Fruit fly (Drosophila melanogaster) whole organism, adult: ENCODE results near the gene CG13252.

Experiments used
- CG11617 ChIP-seq: fragments of 200-800 bp; sonication (Bioruptor generic); optimal IDR thresholded peaks from 2 replicates; lab custom pipeline; 2017; ENCODE audit warnings: mild to moderate bottlenecking, missing biosample characterization, missing genetic modification reagents, missing genetic modification characterization
- CG12768 ChIP-seq: fragments of 200-800 bp; sonication (Bioruptor generic); optimal IDR thresholded peaks from 2 replicates; lab custom pipeline; 2017; ENCODE audit warnings: missing biosample characterization, missing genetic modification characterization, mild to moderate bottlenecking, moderate library complexity, missing genetic modification reagents
- CG14711 ChIP-seq: fragments of 200-800 bp; sonication (Bioruptor generic); optimal IDR thresholded peaks from 2 replicates; lab custom pipeline; 2018; ENCODE audit warnings: missing biosample characterization, mild to moderate bottlenecking, missing genetic modification characterization, moderate library complexity
- CG1620 ChIP-seq: fragments of 200-800 bp; sonication (Bioruptor generic); optimal IDR thresholded peaks from 2 replicates; lab custom pipeline; 2016; ENCODE audit warnings: missing biosample characterization, missing genetic modification characterization
- CG33017 ChIP-seq: fragments of 200-800 bp; sonication (Bioruptor generic); optimal IDR thresholded peaks from 2 replicates; lab custom pipeline; 2018; ENCODE audit warnings: missing biosample characterization, mild to moderate bottlenecking, missing genetic modification characterization, moderate library complexity
- CG5204 ChIP-seq: fragments of 200-800 bp; sonication (Bioruptor generic); optimal IDR thresholded peaks from 2 replicates; lab custom pipeline; 2016; ENCODE audit warnings: missing biosample characterization, missing genetic modification characterization
- CG7045 ChIP-seq: fragments of 200-800 bp; sonication (Bioruptor generic); optimal IDR thresholded peaks from 2 replicates; lab custom pipeline; 2017; ENCODE audit warnings: missing biosample characterization, mild to moderate bottlenecking, missing genetic modification characterization
- CG7101 ChIP-seq: fragments of 200-800 bp; sonication (Bioruptor generic); optimal IDR thresholded peaks from 2 replicates; lab custom pipeline; 2018; ENCODE audit warnings: missing biosample characterization, mild to moderate bottlenecking, missing genetic modification characterization, moderate library complexity
- Clk ChIP-seq: fragments of 200-800 bp; sonication (Bioruptor generic); optimal IDR thresholded peaks from 2 replicates; lab custom pipeline; 2017; ENCODE audit warnings: missing biosample characterization, missing genetic modification characterization
- Crg-1 ChIP-seq: fragments of 200-800 bp; sonication (Bioruptor generic); optimal IDR thresholded peaks from 2 replicates; lab custom pipeline; 2016; ENCODE audit warnings: missing biosample characterization, missing genetic modification characterization
- Hr96 ChIP-seq: fragments of 200-800 bp; sonication (Bioruptor generic); optimal IDR thresholded peaks from 2 replicates; lab custom pipeline; 2016; ENCODE audit warnings: missing biosample characterization, missing genetic modification characterization
- Mnt ChIP-seq: fragments of 200-800 bp; sonication (Bioruptor generic); optimal IDR thresholded peaks from 2 replicates; lab custom pipeline; 2016; ENCODE audit warnings: missing biosample characterization, mild to moderate bottlenecking, missing genetic modification characterization
- bab1 ChIP-seq: fragments of 200-800 bp; sonication (Bioruptor generic); optimal IDR thresholded peaks from 3 replicates; lab custom pipeline; 2019; ENCODE audit warnings: missing biosample characterization, mild to moderate bottlenecking, missing genetic modification characterization, moderate library complexity
- cic ChIP-seq: fragments of 200-800 bp; sonication (Bioruptor generic); optimal IDR thresholded peaks from 2 replicates; lab custom pipeline; 2017; ENCODE audit warnings: missing biosample characterization, mild to moderate bottlenecking, missing genetic modification characterization, moderate library complexity
- cnc ChIP-seq, 2 experiments: fragments of >200 bp; optimal IDR thresholded peaks; 2 replicates each; lab custom pipeline; 2017
- kay ChIP-seq: fragments of 200-800 bp; sonication (Bioruptor generic); peaks from one replicate; lab custom pipeline; 2016; ENCODE audit warnings: missing biosample characterization, missing genetic modification characterization, borderline replicate concordance
- ovo ChIP-seq: fragments of 200-800 bp; sonication (Bioruptor generic); optimal IDR thresholded peaks from 2 replicates; lab custom pipeline; 2016; ENCODE audit warnings: missing biosample characterization, missing genetic modification characterization
- pad ChIP-seq: fragments of 200-800 bp; sonication (Bioruptor generic); optimal IDR thresholded peaks from 3 replicates; lab custom pipeline; 2017; ENCODE audit warnings: missing biosample characterization, missing genetic modification characterization, mild to moderate bottlenecking, moderate library complexity, missing genetic modification reagents
- tj ChIP-seq: fragments of 200-800 bp; sonication (Bioruptor generic); optimal IDR thresholded peaks from 3 replicates; lab custom pipeline; 2017; ENCODE audit warnings: missing biosample characterization, mild to moderate bottlenecking, missing genetic modification characterization, moderate library complexity
- toe ChIP-seq: fragments of 200-800 bp; sonication (Bioruptor generic); optimal IDR thresholded peaks from 2 replicates; lab custom pipeline; 2016; ENCODE audit warnings: missing biosample characterization, missing genetic modification characterization

The CG13252 gene

DNA sequence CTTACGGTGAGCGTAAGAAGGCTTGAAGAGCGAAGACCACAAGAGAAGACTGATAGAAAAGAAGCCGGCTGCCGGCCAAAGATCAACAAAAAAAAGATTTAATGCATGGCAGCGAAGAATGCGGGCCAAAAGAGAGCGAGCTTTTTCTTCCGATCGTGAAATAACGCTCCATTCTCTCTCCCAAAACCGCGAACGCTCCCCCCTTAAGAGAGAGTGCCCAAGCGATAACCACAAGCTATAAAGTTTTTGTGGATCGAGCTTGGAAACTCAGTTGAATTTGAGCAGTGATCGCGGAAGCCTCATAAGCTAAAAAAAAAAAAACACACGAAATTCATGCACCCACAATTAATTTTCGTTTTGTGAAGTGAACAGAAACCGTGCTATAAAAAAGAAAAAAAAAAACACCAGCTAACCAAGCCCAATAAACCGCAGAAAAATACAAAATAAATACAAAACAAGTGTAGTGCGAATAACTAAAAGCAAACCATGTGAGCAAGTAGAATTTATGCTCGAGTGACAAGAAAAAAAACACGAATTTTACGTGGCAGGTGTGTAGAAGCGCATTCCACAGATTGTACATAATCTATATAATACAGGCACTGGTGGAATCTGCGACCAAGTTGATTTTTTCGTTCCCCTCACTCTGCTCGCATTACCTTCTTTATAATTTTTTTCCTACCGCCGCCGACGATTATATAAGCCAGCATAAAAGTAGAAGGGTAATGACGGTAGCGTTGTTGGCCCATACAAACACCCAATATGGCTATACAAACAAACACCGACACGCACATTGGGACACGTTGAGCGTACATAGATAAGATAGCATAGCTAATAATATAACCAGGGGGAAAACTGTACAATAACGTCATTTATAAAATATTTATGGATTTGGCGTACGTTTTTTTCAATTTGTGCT is at the start of gene CG13252:
CG13252 (plus strand) TSS at position 269 of the 916 bp plus-strand sequence.
- TF ChIP-seq Crg-1 (GFP tag; lab: Kevin White, UChicago) = no peak
- TF ChIP-seq kay (GFP tag; lab: Kevin White, UChicago) = peak; percentile 48
- TF ChIP-seq CG7101 (tag; lab: Kevin White, UChicago) = no peak
- TF ChIP-seq cic = no peak
- peak; percentile 27 for TF ChIP-seq toe (GFP tag; lab: Kevin White, UChicago)
- TF ChIP-seq ovo (GFP tag; lab: Kevin White, UChicago) = no peak
- no peak for TF ChIP-seq CG5204 (GFP tag; lab: Kevin White, UChicago)
- TF ChIP-seq CG14711 = no peak
- TF ChIP-seq Clk (GFP tag; lab: Kevin White, UChicago) = no peak
- no peak for TF ChIP-seq CG11617 (GFP tag; lab: Kevin White, UChicago)
- peak; percentile 1 for TF ChIP-seq bab1 (GFP tag; lab: Kevin White, UChicago)
- TF ChIP-seq Mnt (GFP tag; lab: Kevin White, UChicago) = peak; percentile 27
- TF ChIP-seq Hr96 = no peak
- TF ChIP-seq CG33017 (tag; lab: Kevin White, UChicago) = peak; percentile 4
- peak; percentile 48 for TF ChIP-seq CG12768 (GFP tag; lab: Kevin White, UChicago)
- TF ChIP-seq CG7045 (GFP tag; lab: Kevin White, UChicago) = no peak
- no peak for TF ChIP-seq pad (GFP tag; lab: Kevin White, UChicago)
- peak; percentile 32 for TF ChIP-seq tj (GFP tag; lab: Kevin White, UChicago)
- no peak for TF ChIP-seq cnc (optimal IDR thresholded peaks at IDR 0.05; lab: Kevin White, UChicago)
- no peak for TF ChIP-seq CG1620 (GFP tag; lab: Kevin White, UChicago)

DNA sequence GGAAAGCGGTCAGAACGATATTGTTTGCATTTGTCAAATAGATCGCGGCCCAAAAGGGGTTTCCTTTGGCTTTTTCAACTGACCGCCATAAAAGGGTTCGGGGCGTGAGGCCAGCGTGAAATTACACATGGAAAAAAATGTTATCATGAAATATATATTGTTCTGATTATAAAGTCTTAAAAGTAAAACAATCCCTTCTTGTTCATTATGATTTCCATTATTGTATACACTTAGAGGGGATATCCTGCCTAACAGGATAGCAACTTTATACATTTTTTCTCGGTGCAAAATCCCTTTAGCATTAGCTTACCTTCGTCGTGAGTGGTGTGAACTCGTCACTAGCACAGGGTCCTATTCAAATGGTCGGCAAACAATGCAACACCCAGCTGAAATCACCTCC is 45.3 kb upstream of the CG13252 start:
- TF ChIP-seq tj (GFP tag; lab: Kevin White, UChicago) (no peak), CG1620 (GFP tag; lab: Kevin White, UChicago) (no peak), CG11617 (GFP tag; lab: Kevin White, UChicago) (no peak), Hr96 (no peak), Crg-1 (GFP tag; lab: Kevin White, UChicago) (no peak)

DNA sequence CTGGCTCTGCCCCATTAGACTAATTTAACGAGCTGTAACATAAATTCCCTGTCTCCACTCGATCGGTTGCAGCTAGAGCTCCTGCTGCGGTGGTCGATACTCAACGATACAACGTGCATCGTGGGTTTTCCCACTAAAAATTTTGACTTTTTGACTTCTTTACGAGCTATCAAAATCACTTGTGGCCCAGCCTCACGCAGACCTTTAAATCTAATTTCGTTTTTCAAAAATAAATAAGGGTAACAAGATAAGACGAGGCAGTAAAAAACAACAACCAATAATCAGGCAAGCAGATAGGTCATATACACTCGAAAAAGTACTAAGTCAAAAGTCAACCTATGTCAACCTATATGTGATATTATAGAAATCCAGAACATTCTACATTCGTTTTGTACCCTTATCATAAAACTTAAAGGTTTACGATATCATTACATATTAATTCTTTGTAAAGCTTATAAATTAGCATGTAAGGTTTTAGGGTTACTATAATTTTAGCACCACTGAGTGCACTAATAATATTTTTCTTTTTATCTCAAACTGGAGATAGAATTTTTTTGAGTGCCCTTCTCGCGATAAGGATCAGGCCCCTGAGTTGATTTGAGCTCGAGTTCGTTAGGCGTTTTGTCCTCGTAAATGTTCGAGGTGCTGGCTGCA is 43.1 kb upstream of the CG13252 start:
- TF ChIP-seq bab1 (GFP tag; lab: Kevin White, UChicago) (no peak), kay (GFP tag; lab: Kevin White, UChicago) (no peak), Crg-1 (GFP tag; lab: Kevin White, UChicago) (no peak), CG7101 (tag; lab: Kevin White, UChicago) (no peak), Mnt (GFP tag; lab: Kevin White, UChicago) (no peak), Clk (GFP tag; lab: Kevin White, UChicago) (no peak)

DNA sequence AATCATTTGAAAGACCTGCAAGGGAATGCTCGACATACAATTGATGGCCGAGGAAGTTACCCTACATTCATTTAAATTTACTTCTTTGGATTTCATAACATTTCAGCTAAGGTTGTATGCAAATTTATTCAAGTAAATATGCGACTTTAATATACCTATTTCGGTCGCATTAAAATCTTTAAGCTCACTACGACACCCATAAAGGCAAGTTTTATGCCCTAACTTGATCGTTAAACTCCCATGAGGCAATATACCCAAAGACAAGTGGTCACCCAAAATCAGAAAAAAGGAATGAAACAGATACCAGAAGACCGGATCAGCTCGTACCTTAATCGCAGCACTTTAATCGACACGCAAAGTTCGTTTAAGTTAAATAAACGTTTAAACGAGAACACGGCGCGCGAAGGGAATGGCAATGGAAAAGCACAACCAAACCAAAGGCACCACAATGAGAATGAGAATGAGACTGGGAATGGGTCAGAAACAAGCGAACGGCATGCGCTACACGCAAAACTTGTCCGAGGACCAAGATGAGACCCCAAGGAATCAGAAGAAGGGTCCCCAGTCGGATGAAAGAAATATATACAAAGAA is 42.1 kb upstream of the CG13252 start:
- TF ChIP-seq CG12768 (GFP tag; lab: Kevin White, UChicago) (no peak), Mnt (GFP tag; lab: Kevin White, UChicago) (no peak), cnc (optimal IDR thresholded peaks at IDR 0.05; lab: Kevin White, UChicago) (no peak), ovo (GFP tag; lab: Kevin White, UChicago) (no peak), Clk (GFP tag; lab: Kevin White, UChicago) (no peak), Hr96 (no peak), CG7101 (tag; lab: Kevin White, UChicago) (no peak), CG33017 (tag; lab: Kevin White, UChicago) (no peak)

DNA sequence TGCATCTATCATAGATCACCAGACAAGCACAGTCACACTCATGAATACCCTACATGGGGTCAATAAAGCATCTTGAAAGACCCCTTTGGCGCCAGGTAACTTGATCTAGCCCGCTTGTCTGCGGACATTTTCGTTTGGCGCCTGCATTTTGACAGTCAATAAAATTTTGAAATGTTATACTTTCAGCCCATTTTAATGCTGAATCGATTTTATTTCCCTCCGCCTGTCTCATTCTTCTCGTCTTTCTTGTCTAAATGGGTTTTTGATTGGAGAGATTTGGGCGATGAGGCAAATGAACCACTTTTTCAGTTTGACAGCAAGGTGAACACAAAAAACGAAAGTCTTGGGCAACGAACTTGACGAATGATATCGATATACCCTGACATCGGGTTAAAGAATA is 40.3 kb upstream of the CG13252 start:
- TF ChIP-seq cnc (optimal IDR thresholded peaks at IDR 0.05; lab: Kevin White, UChicago) = no peak
- no peak for TF ChIP-seq Clk (GFP tag; lab: Kevin White, UChicago)
- TF ChIP-seq CG7045 (GFP tag; lab: Kevin White, UChicago) = no peak
- TF ChIP-seq tj (GFP tag; lab: Kevin White, UChicago) = no peak
- TF ChIP-seq CG33017 (tag; lab: Kevin White, UChicago) = no peak
- no peak for TF ChIP-seq CG11617 (GFP tag; lab: Kevin White, UChicago)
- no peak for TF ChIP-seq toe (GFP tag; lab: Kevin White, UChicago)
- TF ChIP-seq CG12768 (GFP tag; lab: Kevin White, UChicago) = no peak
- no peak for TF ChIP-seq ovo (GFP tag; lab: Kevin White, UChicago)
- no peak for TF ChIP-seq pad (GFP tag; lab: Kevin White, UChicago)
- TF ChIP-seq CG14711 = no peak
